Fruit fly (Drosophila melanogaster): ENCODE results near the gene cas.

cas gene

DNA sequence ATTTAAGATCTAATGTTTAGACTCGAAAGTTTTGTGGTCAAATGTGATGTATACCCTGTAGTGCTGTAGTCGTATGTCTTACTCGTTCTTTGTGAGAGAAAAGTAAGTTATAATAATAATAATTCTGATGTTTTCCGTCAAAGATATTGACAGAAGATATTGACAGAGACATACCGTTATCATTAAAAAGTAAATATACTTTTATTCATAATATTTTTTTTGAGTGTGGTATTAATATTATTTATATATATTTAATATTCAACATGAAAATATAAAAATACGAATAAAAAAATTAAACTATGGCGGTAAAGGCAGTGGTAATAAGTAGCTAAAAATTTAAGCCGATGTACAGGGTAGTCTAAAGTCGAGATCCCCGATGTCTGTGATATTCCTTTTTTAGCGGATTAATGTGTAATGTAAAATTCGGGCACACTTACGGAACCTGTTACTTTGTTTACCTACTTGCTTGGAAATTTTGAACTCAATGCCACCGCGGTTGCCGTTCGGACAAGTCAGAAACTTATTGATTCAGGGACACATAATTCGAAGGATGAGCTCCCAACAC is 19.8 kb upstream of the cas start, which contains the start of the genes CG2100 and CG1236 (continued):
- TF ChIP-seq Optix (GFP tag; IDR thresholded peaks at IDR 0.05) = peak; percentile 26; the same call in 1 of the 3 replicates
- TF ChIP-seq onecut (GFP tag; IDR thresholded peaks at IDR 0.05) = peak; percentile 68
- peak; percentile 87 for TF ChIP-seq dysf (GFP tag; IDR thresholded peaks at IDR 0.05)
- TF ChIP-seq CG9932 (GFP tag; IDR thresholded peaks at IDR 0.05) = peak; percentile 74
- peak; percentile 60; the same call in 1 of the 2 replicates for TF ChIP-seq CG14441 (GFP tag; IDR thresholded peaks at IDR 0.05)
- TF ChIP-seq bab2 (GFP tag; optimal IDR thresholded peaks at IDR 0.05) = peak; percentile 26
- TF ChIP-seq Mrtf (GFP tag; IDR thresholded peaks at IDR 0.05) = peak; percentile 59; the same call in 1 of the 3 replicates
- peak; percentile 72 for TF ChIP-seq MBD-R2 (GFP tag; IDR thresholded peaks at IDR 0.05)
- peak; percentile 72 for TF ChIP-seq Nf-YC (tag; optimal IDR thresholded peaks at IDR 0.05)
- TF ChIP-seq jigr1 (GFP tag; IDR thresholded peaks at IDR 0.05) = peak; percentile 72; the same call in 2 of the 3 replicates
- TF ChIP-seq eyg (GFP tag; optimal IDR thresholded peaks at IDR 0.05) = no peak
- no peak for TF ChIP-seq crc (GFP tag; optimal IDR thresholded peaks at IDR 0.05)
- peak; percentile 59 for TF ChIP-seq MESR4 (GFP tag; optimal IDR thresholded peaks at IDR 0.05)
- TF ChIP-seq Aef1 (GFP tag; IDR thresholded peaks at IDR 0.05) = peak; percentile 75
- peak; percentile 32 for TF ChIP-seq B-H2 (GFP tag; optimal IDR thresholded peaks at IDR 0.05)
- TF ChIP-seq inv (GFP tag; IDR thresholded peaks at IDR 0.05; ENCODE audit: partially characterized antibody) = no peak
- peak; percentile 90 for TF ChIP-seq Ssrp (tag; optimal IDR thresholded peaks at IDR 0.05)
- peak; percentile 95 for TF ChIP-seq row (GFP tag; IDR thresholded peaks at IDR 0.05)
- TF ChIP-seq CG12769 (tag; optimal IDR thresholded peaks at IDR 0.05) = no peak
- peak; percentile 64 for TF ChIP-seq CG18764 (GFP tag; optimal IDR thresholded peaks at IDR 0.05)
- no peak for TF ChIP-seq Vsx1 (GFP tag; optimal IDR thresholded peaks at IDR 0.05)
- TF ChIP-seq ATbp (GFP tag; optimal IDR thresholded peaks at IDR 0.05) = peak; percentile 82
- TF ChIP-seq ase (GFP tag; IDR thresholded peaks at IDR 0.05) = peak; percentile 74
- peak; percentile 89 for TF ChIP-seq CG18619 (GFP tag; optimal IDR thresholded peaks at IDR 0.05)
- peak; percentile 81 for TF ChIP-seq Fer1 (GFP tag; optimal IDR thresholded peaks at IDR 0.05)
- TF ChIP-seq cato (GFP tag; optimal IDR thresholded peaks at IDR 0.05; ENCODE audit: borderline replicate concordance) = peak; percentile 62
- peak; percentile 24 for TF ChIP-seq kay (GFP tag; optimal IDR thresholded peaks at IDR 0.05)
- TF ChIP-seq CG1529 (GFP tag; optimal IDR thresholded peaks at IDR 0.05) = peak; percentile 71
- peak; percentile 91 for TF ChIP-seq bcd (GFP tag; optimal IDR thresholded peaks at IDR 0.05)
- no peak for TF ChIP-seq emc (GFP tag; optimal IDR thresholded peaks at IDR 0.05)
- TF ChIP-seq sd (tag; optimal IDR thresholded peaks at IDR 0.05) = peak; percentile 65
- TF ChIP-seq CG12104 (GFP tag; optimal IDR thresholded peaks at IDR 0.05) = peak; percentile 71
- peak; percentile 52 for TF ChIP-seq jing (GFP tag; optimal IDR thresholded peaks at IDR 0.05)
- TF ChIP-seq p53 (GFP tag; optimal IDR thresholded peaks at IDR 0.05) = no peak
- TF ChIP-seq twi (tag; optimal IDR thresholded peaks at IDR 0.05) = peak; percentile 78
- peak; percentile 82 for TF ChIP-seq Ptx1 (GFP tag; IDR thresholded peaks at IDR 0.05)

DNA sequence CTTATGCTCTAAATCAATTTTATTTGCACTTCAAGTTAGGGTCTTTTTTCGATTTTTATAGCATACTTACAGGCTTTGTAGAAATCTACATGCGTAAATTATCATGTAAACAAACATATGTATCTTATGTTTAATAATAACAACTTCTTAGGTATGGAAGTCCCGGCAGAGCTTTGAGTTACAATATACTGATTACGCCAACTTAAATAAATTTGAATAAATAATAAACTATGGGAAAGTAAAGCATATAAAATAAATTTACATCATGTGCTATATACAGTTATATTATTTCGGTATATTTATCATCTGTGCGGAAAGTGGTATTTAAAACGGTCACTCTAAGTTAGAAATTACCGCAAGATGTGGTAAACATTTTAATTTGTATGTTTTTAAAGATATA is 16.6 kb upstream of the cas start, which contains the start of gene CG1239:
Gene CG1239, plus strand, starts transcription at position 333 of the 400 bp plus-strand sequence.
- TF ChIP-seq Lhr (GFP tag; optimal IDR thresholded peaks at IDR 0.05) (peak; percentile 60), D19A (tag; optimal IDR thresholded peaks at IDR 0.05) (peak; percentile 3), CG17829 (tag; optimal IDR thresholded peaks at IDR 0.05) (peak; percentile 37), CG9797 (GFP tag; optimal IDR thresholded peaks at IDR 0.05) (peak; percentile 78), CG17912 (GFP tag; optimal IDR thresholded peaks at IDR 0.05) (no peak), knrl (GFP tag; IDR thresholded peaks at IDR 0.05; ENCODE audit: partially characterized antibody) (0 out of 3 replicates have a peak, but pooled peaks have one; percentile 28), zen (tag; optimal IDR thresholded peaks at IDR 0.05) (peak; percentile 48), bbx (GFP tag; IDR thresholded peaks at IDR 0.05; ENCODE audit: partially characterized antibody) (no peak), HHEX (GFP tag; optimal IDR thresholded peaks at IDR 0.05) (no peak), Dp (GFP tag; optimal IDR thresholded peaks at IDR 0.05) (peak; percentile 39), dmrt11E (tag; optimal IDR thresholded peaks at IDR 0.05) (no peak), CG10267 (tag; optimal IDR thresholded peaks at IDR 0.05) (peak; percentile 48), ewg (GFP tag; optimal IDR thresholded peaks at IDR 0.05) (no peak), crp (GFP tag; optimal IDR thresholded peaks at IDR 0.05) (peak in 1 of 2 experiments; percentile 58), CG16779 (GFP tag; IDR thresholded peaks at IDR 0.05) (no peak)

All from whole organism, embryonic.